Worm (Caenorhabditis elegans) whole organism, L4 larva: ENCODE results near the gene cyn-8.

Source experiments
- F10B5.3 ChIP-seq: sonication (generic microtip); optimal IDR thresholded peaks from 2 replicates; lab custom pipeline; 2016; ENCODE audit warnings: mild to moderate bottlenecking, missing genetic modification characterization, missing compliant biosample characterization
- Y48G9A.11 ChIP-seq: fragments of 200-800 bp; sonication (Bioruptor generic); IDR thresholded peaks from 2 replicates; pipeline ENCODE4 v1.3.6; 2022; ENCODE audit warnings: missing genetic modification reagents, missing genetic modification characterization, missing compliant biosample characterization
- aha-1 ChIP-seq: fragments of 150-350 bp; peaks from one replicate; lab custom pipeline; 2014; ENCODE audit warnings: missing biosample characterization, missing genetic modification characterization
- ama-1 ChIP-seq: fragments of 150-350 bp; optimal IDR thresholded peaks from 2 replicates; lab custom pipeline; 2014; ENCODE audit warnings: inconsistent platforms, mixed read lengths
- ceh-28 ChIP-seq: fragments of 150-350 bp; optimal IDR thresholded peaks from 2 replicates; lab custom pipeline; 2014; ENCODE audit warnings: missing biosample characterization, missing genetic modification reagents, missing genetic modification characterization
- ceh-32 ChIP-seq: sonication (generic microtip); optimal IDR thresholded peaks from 2 replicates; lab custom pipeline; 2016; ENCODE audit warnings: mild to moderate bottlenecking, missing genetic modification characterization, missing compliant biosample characterization; ENCODE audit not compliant: poor library complexity
- ceh-44 ChIP-seq: fragments of 200-800 bp; sonication (Bioruptor generic); IDR thresholded peaks from 2 replicates; pipeline ENCODE4 v1.3.6; 2022; ENCODE audit warnings: missing genetic modification reagents, missing genetic modification characterization, missing compliant biosample characterization
- cey-2 ChIP-seq: sonication (generic microtip); optimal IDR thresholded peaks from 3 replicates; lab custom pipeline; 2017; ENCODE audit warnings: missing genetic modification characterization, mild to moderate bottlenecking, missing compliant biosample characterization, antibody characterized with exemption, borderline replicate concordance; ENCODE audit not compliant: insufficient read depth
- daf-16 ChIP-seq, 3 experiments: sonication (generic microtip); optimal IDR thresholded peaks; 2 replicates each; lab custom pipeline; 2016 to 2017; ENCODE audit warnings: missing genetic modification characterization in 3 of 3, missing genetic modification reagents in 3 of 3, mild to moderate bottlenecking in 2 of 3, missing compliant biosample characterization in 2 of 3, missing biosample characterization in 1 of 3, moderate library complexity in 1 of 3
- dmd-8 ChIP-seq: fragments of 200-800 bp; sonication (Bioruptor generic); IDR thresholded peaks from 2 replicates; pipeline ENCODE4 v1.3.6; 2022; ENCODE audit warnings: missing genetic modification characterization, missing compliant biosample characterization
- dve-1 ChIP-seq: sonication (generic microtip); optimal IDR thresholded peaks from 2 replicates; lab custom pipeline; 2017; ENCODE audit warnings: antibody characterized with exemption, mild to moderate bottlenecking, missing genetic modification characterization, missing compliant biosample characterization; ENCODE audit not compliant: insufficient read depth
- fkh-10 ChIP-seq: fragments of 150-350 bp; optimal IDR thresholded peaks from 2 replicates; lab custom pipeline; 2014; ENCODE audit warnings: missing biosample characterization, missing genetic modification reagents, missing genetic modification characterization
- gei-8 ChIP-seq: fragments of 200-800 bp; sonication (Bioruptor generic); optimal IDR thresholded peaks from 2 replicates; lab custom pipeline; 2018; ENCODE audit warnings: mild to moderate bottlenecking, missing genetic modification characterization, missing compliant biosample characterization
- hlh-30 ChIP-seq: sonication (generic microtip); optimal IDR thresholded peaks from 2 replicates; lab custom pipeline; 2017; ENCODE audit warnings: antibody characterized with exemption, mild to moderate bottlenecking, missing genetic modification characterization, missing compliant biosample characterization; ENCODE audit not compliant: insufficient read depth
- hmg-1.1 ChIP-seq: fragments of 200-800 bp; sonication (Bioruptor generic); IDR thresholded peaks from 2 replicates; pipeline ENCODE4 v1.3.6; 2022; ENCODE audit warnings: missing genetic modification reagents, missing genetic modification characterization, missing compliant biosample characterization
- jun-1 ChIP-seq: fragments of 150-350 bp; optimal IDR thresholded peaks from 2 replicates; lab custom pipeline; 2014; ENCODE audit warnings: missing biosample characterization, missing genetic modification reagents, missing genetic modification characterization
- lim-7 ChIP-seq: fragments of 200-800 bp; sonication (Bioruptor generic); IDR thresholded peaks from 2 replicates; pipeline ENCODE4 v1.3.6; 2022; ENCODE audit warnings: missing genetic modification characterization, missing compliant biosample characterization
- lin-13 ChIP-seq: fragments of 150-350 bp; optimal IDR thresholded peaks from 2 replicates; lab custom pipeline; 2014; ENCODE audit warnings: missing biosample characterization, missing genetic modification reagents, missing genetic modification characterization
- lin-29 ChIP-seq: fragments of 200-800 bp; sonication (Bioruptor generic); IDR thresholded peaks from 2 replicates; pipeline ENCODE4 v1.3.6; 2022; ENCODE audit warnings: missing genetic modification reagents, missing genetic modification characterization, missing compliant biosample characterization
- lin-39 ChIP-seq: fragments of 150-350 bp; optimal IDR thresholded peaks from 2 replicates; lab custom pipeline; 2014; ENCODE audit warnings: missing biosample characterization, missing genetic modification reagents, missing genetic modification characterization
- lsy-2 ChIP-seq, 2 experiments: fragments of 150-350 bp in 1 of 2; sonication (generic microtip) in 1 of 2; optimal IDR thresholded peaks; 2 replicates each; lab custom pipeline; 2014 to 2017; ENCODE audit warnings: missing biosample characterization in 2 of 2, missing genetic modification characterization in 2 of 2
- mep-1 ChIP-seq: fragments of 150-350 bp; sonication (generic microtip); optimal IDR thresholded peaks from 3 replicates; lab custom pipeline; 2014; ENCODE audit warnings: missing biosample characterization, missing genetic modification characterization
- nhr-11 ChIP-seq: fragments of 150-350 bp; optimal IDR thresholded peaks from 2 replicates; lab custom pipeline; 2014; ENCODE audit warnings: missing biosample characterization, missing genetic modification characterization
- nhr-25 ChIP-seq: sonication (generic microtip); optimal IDR thresholded peaks from 2 replicates; lab custom pipeline; 2017; ENCODE audit warnings: missing genetic modification characterization, mild to moderate bottlenecking, missing compliant biosample characterization, antibody characterized with exemption, moderate library complexity, borderline replicate concordance; ENCODE audit not compliant: insufficient read depth
- php-3 ChIP-seq: fragments of 200-800 bp; sonication (Bioruptor generic); IDR thresholded peaks from 2 replicates; pipeline ENCODE4 v1.3.6; 2022; ENCODE audit warnings: missing genetic modification reagents, missing genetic modification characterization, missing compliant biosample characterization
- set-16 ChIP-seq: fragments of 200-800 bp; sonication (Bioruptor generic); IDR thresholded peaks from 2 replicates; pipeline ENCODE4 v1.3.6; 2022; ENCODE audit warnings: missing genetic modification reagents, missing genetic modification characterization, missing compliant biosample characterization
- spr-3 ChIP-seq: fragments of 200-800 bp; sonication (Bioruptor generic); optimal IDR thresholded peaks from 2 replicates; lab custom pipeline; 2018; ENCODE audit warnings: mild to moderate bottlenecking, missing genetic modification characterization, missing compliant biosample characterization
- unc-62 ChIP-seq, 3 experiments: fragments of 150-350 bp in 1 of 3; sonication (generic microtip); optimal IDR thresholded peaks in 2 of 3; peaks in 1 of 3; 1 replicate in 1 of 3; 2 replicates in 2 of 3; lab custom pipeline; 2014 to 2017; ENCODE audit warnings: missing biosample characterization in 3 of 3, missing genetic modification characterization in 3 of 3, missing genetic modification reagents in 3 of 3, missing genotype in 1 of 3
- zag-1 ChIP-seq: fragments of 150-350 bp; optimal IDR thresholded peaks from 2 replicates; lab custom pipeline; 2014; ENCODE audit warnings: missing biosample characterization, missing genetic modification characterization
- zip-2 ChIP-seq: fragments of 150-350 bp; optimal IDR thresholded peaks from 2 replicates; lab custom pipeline; 2014; ENCODE audit warnings: missing biosample characterization, missing genetic modification characterization
- ztf-11 ChIP-seq: fragments of 150-350 bp; optimal IDR thresholded peaks from 2 replicates; lab custom pipeline; 2014; ENCODE audit warnings: missing biosample characterization, missing genetic modification characterization
- ztf-7 ChIP-seq: fragments of 150-350 bp; optimal IDR thresholded peaks from 2 replicates; lab custom pipeline; 2014; ENCODE audit warnings: missing biosample characterization, missing genetic modification characterization

The cyn-8 gene

ce11 chrX:8877162-8877561 lies 33.9 kb upstream of the cyn-8 start (continued):
- TF ChIP-seq cey-2 (tag; lab: Kevin White, UChicago): no peak
- no peak for TF ChIP-seq dve-1
- TF ChIP-seq ceh-28 (tag; lab: Kevin White, UChicago): no peak
- no peak for TF ChIP-seq lin-29 (GFP tag; lab: Robert Waterston, UW)
- no peak for TF ChIP-seq dmd-8
- no peak for TF ChIP-seq jun-1 (tag; lab: Kevin White, UChicago)
- peak; percentile 3 for TF ChIP-seq mep-1 (tag; lab: Kevin White, UChicago)
- TF ChIP-seq php-3 (GFP tag; lab: Robert Waterston, UW): no peak
- TF ChIP-seq ztf-11 (tag; lab: Kevin White, UChicago): no peak
- TF ChIP-seq hmg-1.1: 0 out of 2 replicates have a peak, but pooled peaks have one; percentile 39
- peak; percentile 45 for TF ChIP-seq hlh-30 (tag; lab: Kevin White, UChicago)
- no peak for TF ChIP-seq lin-13 (GFP tag; lab: Kevin White, UChicago)
- TF ChIP-seq aha-1 (tag; lab: Kevin White, UChicago): peak; percentile 40
- TF ChIP-seq zag-1 (tag; lab: Kevin White, UChicago): no peak
- no peak for TF ChIP-seq set-16
- TF ChIP-seq ztf-7: no peak
- TF ChIP-seq lsy-2 (tag; optimal IDR thresholded peaks at IDR 0.05; lab: Kevin White, UChicago): no peak
- TF ChIP-seq fkh-10 (GFP tag; lab: Kevin White, UChicago): no peak

- TF ChIP-seq ama-1 (lab: Kevin White, UChicago) (no peak), ceh-44 (GFP tag; lab: Robert Waterston, UW) (no peak), spr-3 (no peak), lin-13 (GFP tag; lab: Kevin White, UChicago) (no peak), gei-8 (GFP tag; lab: Kevin White, UChicago) (no peak), Y48G9A.11 (GFP tag; lab: Robert Waterston, UW) (no peak), F10B5.3 (tag; lab: Kevin White, UChicago) (no peak), nhr-11 (tag; lab: Kevin White, UChicago) (no peak), zag-1 (tag; lab: Kevin White, UChicago) (no peak)
These were observed 32.4 kb upstream of the cyn-8 start for ce11 chrX:8878709-8879108.

- peak in 1 of 2 experiments; percentile 88 for TF ChIP-seq unc-62 (GFP tag; optimal IDR thresholded peaks at IDR 0.05 in 1 of 2; lab: Kevin White, UChicago)
- TF ChIP-seq unc-62 (tag; optimal IDR thresholded peaks at IDR 0.05; lab: Kevin White, UChicago): no peak
- no peak for TF ChIP-seq zip-2 (tag; lab: Kevin White, UChicago)
- TF ChIP-seq, all 104 proteins: peak for 1
These were observed 31.7 kb upstream of the cyn-8 start, which contains the start of gene C06E2.2 for ce11 chrX:8879349-8879748. Gene C06E2.2, plus strand, starts transcription at chrX:8879649.

ce11 chrX:8882162-8882561 lies 28.9 kb upstream of the cyn-8 start:
- TF ChIP-seq lim-7 (GFP tag; lab: Robert Waterston, UW) (no peak), ceh-32 (tag; lab: Kevin White, UChicago) (no peak), nhr-25 (peak; percentile 58)

- TF ChIP-seq unc-62 (GFP tag; optimal IDR thresholded peaks at IDR 0.05 in 1 of 2; lab: Kevin White, UChicago) (peak in 1 of 2 experiments; percentile 54), unc-62 (tag; optimal IDR thresholded peaks at IDR 0.05; lab: Kevin White, UChicago) (no peak), daf-16 (GFP tag; optimal IDR thresholded peaks at IDR 0.05; lab: Kevin White, UChicago) (peak in 1 of 2 experiments; percentile 29), daf-16 (tag; optimal IDR thresholded peaks at IDR 0.05; lab: Kevin White, UChicago) (no peak), lin-39 (tag; lab: Kevin White, UChicago) (no peak)
These were observed 22.3 kb upstream of the cyn-8 start for ce11 chrX:8888835-8889234.
